Fruit fly (Drosophila melanogaster) whole organism, embryonic: ENCODE data around the gene Tdg.
A peak's percentile ranks its signal among the peaks of the same experiment; 100 is the strongest.

ENCODE experiments used
- Atf3 ChIP-seq: fragments of 200-800 bp; sonication (Bioruptor generic); optimal IDR thresholded peaks from 3 replicates; lab custom pipeline; 2016; ENCODE audit warnings: missing biosample characterization, missing genetic modification characterization
- B-H2 ChIP-seq: fragments of 200-800 bp; sonication (Bioruptor generic); optimal IDR thresholded peaks from 2 replicates; lab custom pipeline; 2018; ENCODE audit warnings: missing biosample characterization, mild to moderate bottlenecking, missing genetic modification characterization
- CG13123 ChIP-seq: fragments of 200-800 bp; sonication (Bioruptor generic); optimal IDR thresholded peaks from 2 replicates; lab custom pipeline; 2016; ENCODE audit warnings: missing biosample characterization, missing genetic modification characterization
- CG16813 ChIP-seq: fragments of 200-800 bp; sonication (Bioruptor generic); IDR thresholded peaks from 3 replicates; pipeline ENCODE4 v1.3.6; 2022; ENCODE audit warnings: missing biosample characterization, missing genetic modification characterization; ENCODE audit not compliant: partially characterized antibody
- CG17385 ChIP-seq: fragments of 200-800 bp; sonication (Bioruptor generic); optimal IDR thresholded peaks from 3 replicates; lab custom pipeline; 2018; ENCODE audit warnings: missing biosample characterization, mild to moderate bottlenecking, missing genetic modification characterization
- CG17568 ChIP-seq: fragments of 200-800 bp; sonication (Bioruptor generic); optimal IDR thresholded peaks from 2 replicates; lab custom pipeline; 2018; ENCODE audit warnings: missing biosample characterization, mild to moderate bottlenecking, missing genetic modification characterization, moderate library complexity
- CG1832 ChIP-seq: fragments of 200-800 bp; sonication (Bioruptor generic); optimal IDR thresholded peaks from 2 replicates; lab custom pipeline; 2017; ENCODE audit warnings: missing biosample characterization, mild to moderate bottlenecking, missing genetic modification characterization, inconsistent platforms
- CG2712 ChIP-seq: fragments of 200-800 bp; optimal IDR thresholded peaks from 3 replicates; lab custom pipeline; 2019; ENCODE audit warnings: missing biosample characterization, mild to moderate bottlenecking, missing genetic modification characterization, moderate library complexity
- CG3847 ChIP-seq: fragments of 200-800 bp; sonication (Bioruptor generic); IDR thresholded peaks from 2 replicates; pipeline ENCODE4 v1.3.6; 2022; ENCODE audit warnings: missing biosample characterization, missing genetic modification characterization
- CG3995 ChIP-seq: fragments of 200-800 bp; sonication (Bioruptor generic); optimal IDR thresholded peaks from 3 replicates; lab custom pipeline; 2016; ENCODE audit warnings: missing biosample characterization, missing genetic modification characterization
- CG7928 ChIP-seq: fragments of 200-800 bp; sonication (Bioruptor generic); optimal IDR thresholded peaks from 2 replicates; lab custom pipeline; 2017; ENCODE audit warnings: missing biosample characterization, mild to moderate bottlenecking, missing genetic modification characterization
- Dad ChIP-seq: fragments of 200-800 bp; sonication (Bioruptor generic); optimal IDR thresholded peaks from 3 replicates; lab custom pipeline; 2016; ENCODE audit warnings: missing biosample characterization, missing genetic modification characterization
- Fer3 ChIP-seq: fragments of 200-800 bp; sonication (Bioruptor generic); optimal IDR thresholded peaks from 2 replicates; lab custom pipeline; 2018; ENCODE audit warnings: missing biosample characterization, mild to moderate bottlenecking, missing genetic modification characterization, moderate library complexity
- H2.0 ChIP-seq: fragments of 200-800 bp; sonication (Bioruptor generic); IDR thresholded peaks from 2 replicates; pipeline ENCODE4 v1.3.6; 2022; ENCODE audit warnings: missing biosample characterization, missing genetic modification characterization
- HLHmδ ChIP-seq: fragments of 200-800 bp; sonication (Bioruptor generic); optimal IDR thresholded peaks from 2 replicates; lab custom pipeline; 2018; ENCODE audit warnings: missing biosample characterization, mild to moderate bottlenecking, missing genetic modification characterization, moderate library complexity
- HmgD ChIP-seq: fragments of 200-800 bp; sonication (Bioruptor generic); optimal IDR thresholded peaks from 3 replicates; lab custom pipeline; 2016; ENCODE audit warnings: missing biosample characterization, missing genetic modification characterization
- Hmr ChIP-seq: fragments of 200-800 bp; sonication (Bioruptor generic); optimal IDR thresholded peaks from 3 replicates; lab custom pipeline; 2017; ENCODE audit warnings: mild to moderate bottlenecking, missing biosample characterization, missing genetic modification reagents, missing genetic modification characterization
- Jarid2 ChIP-seq: fragments of 200-800 bp; sonication (Bioruptor generic); optimal IDR thresholded peaks from 3 replicates; lab custom pipeline; 2017; ENCODE audit warnings: mild to moderate bottlenecking, missing biosample characterization, missing genetic modification reagents, missing genetic modification characterization
- MESR4 ChIP-seq: fragments of 200-800 bp; sonication (Bioruptor generic); optimal IDR thresholded peaks from 2 replicates; lab custom pipeline; 2018; ENCODE audit warnings: missing biosample characterization, mild to moderate bottlenecking, missing genetic modification characterization, moderate library complexity
- PHDP ChIP-seq: fragments of 200-800 bp; sonication (Bioruptor generic); optimal IDR thresholded peaks from 3 replicates; lab custom pipeline; 2018; ENCODE audit warnings: missing biosample characterization, mild to moderate bottlenecking, missing genetic modification characterization, moderate library complexity
- Spps ChIP-seq: fragments of 200-800 bp; sonication (Bioruptor generic); optimal IDR thresholded peaks from 2 replicates; lab custom pipeline; 2018; ENCODE audit warnings: missing biosample characterization, mild to moderate bottlenecking, missing genetic modification characterization
- Stat92E ChIP-seq, 3 experiments: fragments of >200 bp in 2 of 3; fragments of 200-800 bp in 1 of 3; sonication (Bioruptor generic) in 1 of 3; optimal IDR thresholded peaks; 2 replicates each; lab custom pipeline; 2017 to 2019; ENCODE audit warnings: missing biosample characterization in 3 of 3, missing genetic modification characterization in 3 of 3, mild to moderate bottlenecking in 1 of 3, moderate library complexity in 1 of 3
- Taf1 ChIP-seq: fragments of 200-800 bp; sonication (Bioruptor generic); IDR thresholded peaks from 2 replicates; pipeline ENCODE4 v1.3.6; 2022; ENCODE audit warnings: missing biosample characterization, missing genetic modification characterization
- Vsx1 ChIP-seq: fragments of 200-800 bp; sonication (Bioruptor generic); optimal IDR thresholded peaks from 2 replicates; lab custom pipeline; 2017; ENCODE audit warnings: missing biosample characterization, mild to moderate bottlenecking, missing genetic modification characterization, missing genetic modification reagents
- abd-A ChIP-seq: fragments of 200-800 bp; sonication (Bioruptor generic); optimal IDR thresholded peaks from 3 replicates; lab custom pipeline; 2019; ENCODE audit warnings: missing biosample characterization, mild to moderate bottlenecking, missing genetic modification characterization, moderate library complexity
- al ChIP-seq: fragments of 200-800 bp; sonication (Bioruptor generic); IDR thresholded peaks from 2 replicates; pipeline ENCODE4 v1.3.6; 2022; ENCODE audit warnings: missing biosample characterization, missing genetic modification characterization
- az2 ChIP-seq: fragments of 200-800 bp; sonication (Bioruptor generic); optimal IDR thresholded peaks from 3 replicates; lab custom pipeline; 2016; ENCODE audit warnings: missing biosample characterization, missing genetic modification characterization
- chinmo ChIP-seq: fragments of 200-800 bp; sonication (Bioruptor generic); IDR thresholded peaks from 4 replicates; pipeline ENCODE4 v1.3.6; 2022; ENCODE audit warnings: missing biosample characterization, missing genetic modification characterization; ENCODE audit not compliant: partially characterized antibody
- corto ChIP-seq: fragments of 200-800 bp; sonication (Bioruptor generic); optimal IDR thresholded peaks from 2 replicates; lab custom pipeline; 2016; ENCODE audit warnings: missing biosample characterization, mild to moderate bottlenecking, missing genetic modification characterization, moderate library complexity
- croc ChIP-seq: fragments of 200-800 bp; sonication (Bioruptor generic); conservative IDR thresholded peaks from 3 replicates; pipeline ENCODE4 v1.3.6; 2022; ENCODE audit warnings: missing biosample characterization, missing genetic modification characterization
- dmrt99B ChIP-seq: fragments of 200-800 bp; sonication (Bioruptor generic); optimal IDR thresholded peaks from 2 replicates; lab custom pipeline; 2018; ENCODE audit warnings: missing biosample characterization, mild to moderate bottlenecking, missing genetic modification characterization, moderate library complexity
- eve ChIP-seq, 2 experiments: fragments of >200 bp; optimal IDR thresholded peaks; 2 replicates each; lab custom pipeline; 2017; ENCODE audit warnings: missing biosample characterization in 2 of 2, missing genetic modification characterization in 2 of 2
- fd3F ChIP-seq: fragments of 200-800 bp; sonication (Bioruptor generic); optimal IDR thresholded peaks from 2 replicates; lab custom pipeline; 2018; ENCODE audit warnings: missing biosample characterization, mild to moderate bottlenecking, missing genetic modification characterization, moderate library complexity
- gcm ChIP-seq: fragments of 200-800 bp; sonication (Bioruptor generic); optimal IDR thresholded peaks from 2 replicates; lab custom pipeline; 2019; ENCODE audit warnings: missing biosample characterization, mild to moderate bottlenecking, missing genetic modification characterization, moderate library complexity
- gro ChIP-seq: fragments of 200-800 bp; sonication (Bioruptor generic); optimal IDR thresholded peaks from 2 replicates; lab custom pipeline; 2016; ENCODE audit warnings: missing biosample characterization, missing genetic modification characterization
- h ChIP-seq: fragments of >200 bp; optimal IDR thresholded peaks from 2 replicates; lab custom pipeline; 2017
- kay ChIP-seq: fragments of 200-800 bp; sonication (Bioruptor generic); optimal IDR thresholded peaks from 2 replicates; lab custom pipeline; 2016; ENCODE audit warnings: missing biosample characterization, missing genetic modification characterization
- lbe ChIP-seq: fragments of 200-800 bp; sonication (Bioruptor generic); optimal IDR thresholded peaks from 2 replicates; lab custom pipeline; 2016; ENCODE audit warnings: missing biosample characterization, mild to moderate bottlenecking, missing genetic modification characterization
- mirr ChIP-seq: fragments of 200-800 bp; sonication (Bioruptor generic); optimal IDR thresholded peaks from 3 replicates; lab custom pipeline; 2018; ENCODE audit warnings: missing biosample characterization, mild to moderate bottlenecking, missing genetic modification characterization
- nerfin-2 ChIP-seq: fragments of 200-800 bp; sonication (Bioruptor generic); IDR thresholded peaks from 2 replicates; pipeline ENCODE4 v1.3.6; 2022; ENCODE audit warnings: missing biosample characterization, missing genetic modification characterization; ENCODE audit not compliant: partially characterized antibody
- odd ChIP-seq: fragments of 200-800 bp; sonication (Bioruptor generic); optimal IDR thresholded peaks from 2 replicates; lab custom pipeline; 2017; ENCODE audit warnings: missing biosample characterization, mild to moderate bottlenecking, missing genetic modification characterization
- pan ChIP-seq, 4 experiments: fragments of >200 bp in 3 of 4; fragments of 200-800 bp in 1 of 4; sonication (Bioruptor generic) in 1 of 4; optimal IDR thresholded peaks in 3 of 4; IDR thresholded peaks in 1 of 4; 2 replicates each; pipeline versions ENCODE4 v1.3.6 to Lab custom; 2017 to 2022; ENCODE audit warnings: missing biosample characterization in 2 of 4, missing genetic modification characterization in 2 of 4, mixed read lengths in 1 of 4
- pum ChIP-seq: fragments of 200-800 bp; sonication (Bioruptor generic); optimal IDR thresholded peaks from 2 replicates; lab custom pipeline; 2016; ENCODE audit warnings: missing biosample characterization, missing genetic modification characterization
- rib ChIP-seq: fragments of 200-800 bp; sonication (Bioruptor generic); IDR thresholded peaks from 2 replicates; pipeline ENCODE4 v1.3.6; 2022; ENCODE audit warnings: missing biosample characterization, missing genetic modification characterization
- sd ChIP-seq: fragments of 200-800 bp; sonication (Bioruptor generic); optimal IDR thresholded peaks from 3 replicates; lab custom pipeline; 2018; ENCODE audit warnings: missing biosample characterization, mild to moderate bottlenecking, missing genetic modification characterization, moderate library complexity
- seq ChIP-seq: fragments of 200-800 bp; sonication (Bioruptor generic); IDR thresholded peaks from 2 replicates; pipeline ENCODE4 v1.3.6; 2022; ENCODE audit warnings: missing biosample characterization, missing genetic modification characterization
- slbo ChIP-seq: fragments of 200-800 bp; sonication (Bioruptor generic); IDR thresholded peaks from 2 replicates; pipeline ENCODE4 v1.3.6; 2022; ENCODE audit warnings: missing biosample characterization, missing genetic modification characterization
- slp2 ChIP-seq: fragments of 200-800 bp; sonication (Bioruptor generic); optimal IDR thresholded peaks from 2 replicates; lab custom pipeline; 2016; ENCODE audit warnings: missing biosample characterization, missing genetic modification characterization

Gene Tdg

dm6 chr4:501479-501993 is 56.1 kb downstream of the Tdg start, which contains the start of gene zfh2 (continued):
- TF ChIP-seq al (GFP tag; lab: Robert Waterston, UW) = no peak
- no peak for TF ChIP-seq nerfin-2 (GFP tag; lab: Robert Waterston, UW)
- peak; percentile 80 for TF ChIP-seq gcm (GFP tag; lab: Kevin White, UChicago)
- peak; percentile 26 for TF ChIP-seq corto
- peak; percentile 25 for TF ChIP-seq kay (GFP tag; lab: Kevin White, UChicago)
- TF ChIP-seq HLHmδ = peak; percentile 62
- no peak for TF ChIP-seq fd3F (GFP tag; lab: Kevin White, UChicago)
- no peak for TF ChIP-seq CG1832 (GFP tag; lab: Kevin White, UChicago)
- peak; percentile 3 for TF ChIP-seq B-H2 (GFP tag; lab: Kevin White, UChicago)
- no peak for TF ChIP-seq H2.0
- TF ChIP-seq HmgD (GFP tag; lab: Kevin White, UChicago) = no peak
- TF ChIP-seq Vsx1 (GFP tag; lab: Kevin White, UChicago) = peak; percentile 81
- TF ChIP-seq h (lab: Kevin White, UChicago) = no peak
- no peak for TF ChIP-seq Fer3 (tag; lab: Kevin White, UChicago)
- TF ChIP-seq pan (optimal IDR thresholded peaks at IDR 0.05; lab: Kevin White, UChicago) = no peak
- peak in 1 of 2 experiments; percentile 25 for TF ChIP-seq pan (GFP tag; optimal IDR thresholded peaks at IDR 0.05 in 1 of 2, IDR thresholded peaks at IDR 0.05 in 1 of 2)
- peak; percentile 30 for TF ChIP-seq CG2712 (tag; lab: Kevin White, UChicago)
- peak; percentile 92 for TF ChIP-seq CG3995 (GFP tag; lab: Kevin White, UChicago)
- peak; percentile 26 for TF ChIP-seq Hmr (GFP tag; lab: Kevin White, UChicago)
- TF ChIP-seq CG3847 (GFP tag; lab: Robert Waterston, UW) = no peak
- TF ChIP-seq az2 (GFP tag; lab: Kevin White, UChicago) = no peak
- peak; percentile 88; the same call in 3 of the 4 replicates for TF ChIP-seq chinmo (GFP tag; lab: Robert Waterston, UW)
- TF ChIP-seq odd = no peak
- peak; percentile 95 for TF ChIP-seq Jarid2 (GFP tag; lab: Kevin White, UChicago)
- TF ChIP-seq rib (GFP tag; lab: Robert Waterston, UW) = peak; percentile 70
- TF ChIP-seq CG7928 (GFP tag; lab: Kevin White, UChicago) = no peak
- peak; percentile 70; the same call in 1 of the 2 replicates for TF ChIP-seq seq (GFP tag; lab: Robert Waterston, UW)
- TF ChIP-seq Atf3 = no peak
- peak; percentile 0 for TF ChIP-seq Dad (GFP tag; lab: Kevin White, UChicago)
- peak; percentile 73 for TF ChIP-seq CG17385
- TF ChIP-seq pum (GFP tag; lab: Kevin White, UChicago) = no peak
- TF ChIP-seq Stat92E (GFP tag; optimal IDR thresholded peaks at IDR 0.05; lab: Kevin White, UChicago) = peak in 1 of 3 experiments; percentile 15
- TF ChIP-seq slp2 (GFP tag; lab: Kevin White, UChicago) = no peak
- peak; percentile 61 for TF ChIP-seq lbe (GFP tag; lab: Kevin White, UChicago)
- no peak for TF ChIP-seq CG13123 (GFP tag; lab: Kevin White, UChicago)
- no peak for TF ChIP-seq MESR4 (GFP tag; lab: Kevin White, UChicago)
- no peak for TF ChIP-seq Spps (tag; lab: Kevin White, UChicago)
- TF ChIP-seq slbo (GFP tag; lab: Robert Waterston, UW) = no peak
- TF ChIP-seq CG17568 (GFP tag; lab: Kevin White, UChicago) = peak; percentile 51
- TF ChIP-seq eve (GFP tag; optimal IDR thresholded peaks at IDR 0.05; lab: Kevin White, UChicago) = peak in 1 of 2 experiments; percentile 53
- peak; percentile 100 for TF ChIP-seq abd-A
- TF ChIP-seq gro = peak; percentile 51
- peak; percentile 68 for TF ChIP-seq mirr
- TF ChIP-seq CG16813 (GFP tag; lab: Robert Waterston, UW) = peak; percentile 20; the same call in 1 of the 3 replicates
- peak; percentile 43 for TF ChIP-seq sd (tag; lab: Kevin White, UChicago)
- TF ChIP-seq Taf1 (GFP tag; lab: Robert Waterston, UW) = no peak
- peak; percentile 28 for TF ChIP-seq dmrt99B (tag; lab: Kevin White, UChicago)
- TF ChIP-seq PHDP (tag; lab: Kevin White, UChicago) = peak; percentile 4
- TF ChIP-seq croc (GFP tag; lab: Robert Waterston, UW) = no peak
